Fruit fly (Drosophila melanogaster): ENCODE results near the gene PLCXD.

dm6 chr2L:12063035-12063434 is 13.8 kb downstream of the PLCXD start, which contains the start of gene Rab3-GAP:
- no peak for TF ChIP-seq usp (GFP tag; optimal IDR thresholded peaks at IDR 0.05)
- no peak for TF ChIP-seq pan (optimal IDR thresholded peaks at IDR 0.05)
- TF ChIP-seq Dll (optimal IDR thresholded peaks at IDR 0.05): no peak
